Worm (Caenorhabditis elegans): ENCODE results near the gene C14C10.1.

Gene C14C10.1

DNA sequence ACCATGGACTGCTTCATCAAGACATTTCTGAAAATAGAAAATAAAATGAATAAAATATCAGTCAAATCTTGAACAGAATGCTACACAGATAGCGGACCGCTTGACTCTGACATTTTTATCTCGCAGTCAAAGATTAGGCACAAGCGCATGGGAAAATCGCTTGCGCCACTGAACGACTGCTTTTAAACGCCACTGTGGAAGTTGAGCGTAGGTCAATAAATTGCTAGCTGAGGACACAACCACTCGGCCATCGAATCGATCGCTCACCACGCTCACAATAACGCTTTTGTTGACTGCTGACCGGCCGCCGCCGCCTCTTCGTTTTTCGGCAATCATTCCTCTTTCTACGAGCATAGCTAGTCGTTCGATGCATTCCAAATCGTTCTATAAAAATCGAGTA lies 8.7 kb downstream of the C14C10.1 start (continued):
- TF ChIP-seq dmd-9 (GFP tag; IDR thresholded peaks at IDR 0.05) (0 out of 2 replicates have a peak, but pooled peaks have one; percentile 9), set-16 (GFP tag; IDR thresholded peaks at IDR 0.05) (0 out of 2 replicates have a peak, but pooled peaks have one; percentile 15), lin-1 (GFP tag; IDR thresholded peaks at IDR 0.05) (peak; percentile 66; the same call in 1 of the 2 replicates), zfp-2 (tag; optimal IDR thresholded peaks at IDR 0.05) (no peak), hmg-1.1 (GFP tag; IDR thresholded peaks at IDR 0.05) (peak; percentile 56), unc-39 (tag; optimal IDR thresholded peaks at IDR 0.05) (no peak), nhr-237 (tag; optimal IDR thresholded peaks at IDR 0.05) (no peak), fkh-10 (GFP tag; optimal IDR thresholded peaks at IDR 0.05) (no peak), nhr-41 (GFP tag; IDR thresholded peaks at IDR 0.05) (0 out of 2 replicates have a peak, but pooled peaks have one; percentile 40), ztf-11 (tag; optimal IDR thresholded peaks at IDR 0.05) (no peak), unc-62 (GFP tag; optimal IDR thresholded peaks at IDR 0.05 in 1 of 2) (peak in 1 of 2 experiments; percentile 94), unc-62 (tag; optimal IDR thresholded peaks at IDR 0.05) (no peak), D1046.2 (GFP tag; IDR thresholded peaks at IDR 0.05) (peak; percentile 83), vab-7 (GFP tag; IDR thresholded peaks at IDR 0.05) (no peak; the same call in 1 of the 2 replicates), ces-1 (GFP tag; optimal IDR thresholded peaks at IDR 0.05) (no peak), zip-11 (GFP tag; IDR thresholded peaks at IDR 0.05) (no peak), lin-15B (tag; optimal IDR thresholded peaks at IDR 0.05) (no peak), ama-1 (optimal IDR thresholded peaks at IDR 0.05) (no peak), php-3 (GFP tag; IDR thresholded peaks at IDR 0.05) (no peak), F49E8.2 (tag; optimal IDR thresholded peaks at IDR 0.05; ENCODE audit: borderline replicate concordance) (peak; percentile 53), ceh-44 (GFP tag; IDR thresholded peaks at IDR 0.05) (no peak), pha-4 (GFP tag; IDR thresholded peaks at IDR 0.05) (peak; percentile 76), pha-4 (tag; optimal IDR thresholded peaks at IDR 0.05) (no peak), arid-1 (GFP tag; conservative IDR thresholded peaks at IDR 0.05) (no peak), aha-1 (tag) (no peak), Y105C5A.15 (GFP tag; IDR thresholded peaks at IDR 0.05) (no peak), mxl-2 (GFP tag; conservative IDR thresholded peaks at IDR 0.05) (no peak), skn-1 (tag; optimal IDR thresholded peaks at IDR 0.05) (no peak), lin-38 (GFP tag; IDR thresholded peaks at IDR 0.05) (peak; percentile 65), rbr-2 (tag; optimal IDR thresholded peaks at IDR 0.05) (peak; percentile 53), hlh-11 (tag; optimal IDR thresholded peaks at IDR 0.05) (peak; percentile 47), lim-7 (GFP tag; IDR thresholded peaks at IDR 0.05) (peak; percentile 84), sdz-12 (GFP tag; optimal IDR thresholded peaks at IDR 0.05) (no peak), nhr-11 (tag; optimal IDR thresholded peaks at IDR 0.05) (no peak), Y5F2A.4 (GFP tag; optimal IDR thresholded peaks at IDR 0.05) (peak; percentile 7), T26A8.4 (GFP tag; IDR thresholded peaks at IDR 0.05) (peak; percentile 67; the same call in 1 of the 2 replicates), egl-27 (tag; optimal IDR thresholded peaks at IDR 0.05) (no peak), lin-13 (GFP tag; optimal IDR thresholded peaks at IDR 0.05) (peak; percentile 9), nhr-42 (GFP tag; IDR thresholded peaks at IDR 0.05) (no peak), ztf-7 (tag; optimal IDR thresholded peaks at IDR 0.05) (no peak), nhr-25 (tag; optimal IDR thresholded peaks at IDR 0.05; ENCODE audit: borderline replicate concordance, insufficient read depth) (peak; percentile 38), nhr-10 (tag; optimal IDR thresholded peaks at IDR 0.05) (no peak), ceh-20 (GFP tag; IDR thresholded peaks at IDR 0.05) (0 out of 2 replicates have a peak, but pooled peaks have one; percentile 22), tra-1 (GFP tag; IDR thresholded peaks at IDR 0.05) (0 out of 2 replicates have a peak, but pooled peaks have one; percentile 9), egl-43 (GFP tag; IDR thresholded peaks at IDR 0.05) (peak; percentile 86), F37D6.2 (tag; optimal IDR thresholded peaks at IDR 0.05) (no peak), spr-3 (GFP tag; optimal IDR thresholded peaks at IDR 0.05) (peak; percentile 17), dmd-6 (GFP tag; IDR thresholded peaks at IDR 0.05) (peak; percentile 41; the same call in 1 of the 2 replicates), tag-97 (GFP tag; IDR thresholded peaks at IDR 0.05) (no peak), nhr-77 (tag; optimal IDR thresholded peaks at IDR 0.05) (no peak), mxl-3 (GFP tag; optimal IDR thresholded peaks at IDR 0.05) (peak; percentile 50), zfp-3 (GFP tag; conservative IDR thresholded peaks at IDR 0.05) (no peak; the same call in 1 of the 2 replicates)

Measured in whole organism, L4 larva.